Worm (Caenorhabditis elegans): Measurements from ENCODE around the gene suds-3.

DNA sequence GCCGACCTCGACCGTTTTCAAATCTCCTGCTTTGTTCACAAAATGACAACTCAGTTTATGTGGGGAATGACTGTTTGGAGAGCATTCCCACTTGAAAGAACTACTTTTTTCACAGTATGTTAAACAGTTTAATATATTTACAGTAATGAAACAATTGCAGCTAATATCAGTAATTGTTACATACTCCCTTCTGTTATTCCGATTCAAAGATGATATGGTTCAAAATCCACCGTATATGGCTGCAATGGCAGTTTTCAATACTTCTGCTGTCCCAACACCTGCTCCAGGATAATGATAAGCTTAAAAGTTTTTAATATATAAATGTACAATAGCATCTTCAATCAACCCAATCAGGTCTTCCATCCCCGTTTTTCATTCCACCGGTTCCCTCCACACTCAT, 23.6 kb upstream of the suds-3 start:
- no peak for TF ChIP-seq tbx-2 (tag; optimal IDR thresholded peaks at IDR 0.05)
- no peak for TF ChIP-seq lim-6 (tag; optimal IDR thresholded peaks at IDR 0.05)
- no peak for TF ChIP-seq npax-4 (tag; optimal IDR thresholded peaks at IDR 0.05)
- TF ChIP-seq dve-1 (tag; optimal IDR thresholded peaks at IDR 0.05), result no peak
- TF ChIP-seq sox-4 (tag; optimal IDR thresholded peaks at IDR 0.05), result no peak
- no peak for TF ChIP-seq pag-3 (tag; optimal IDR thresholded peaks at IDR 0.05; ENCODE audit: borderline replicate concordance)
- TF ChIP-seq ets-4 (tag; optimal IDR thresholded peaks at IDR 0.05), result no peak
- TF ChIP-seq pha-4 (tag; optimal IDR thresholded peaks at IDR 0.05), result no peak
- no peak for TF ChIP-seq eyg-1 (tag; optimal IDR thresholded peaks at IDR 0.05)
- TF ChIP-seq syd-9 (tag; optimal IDR thresholded peaks at IDR 0.05), result no peak
- no peak for TF ChIP-seq ceh-30 (tag; optimal IDR thresholded peaks at IDR 0.05)
